Worm (Caenorhabditis elegans): ENCODE data around the gene T09A12.8.

T09A12.8 gene

DNA sequence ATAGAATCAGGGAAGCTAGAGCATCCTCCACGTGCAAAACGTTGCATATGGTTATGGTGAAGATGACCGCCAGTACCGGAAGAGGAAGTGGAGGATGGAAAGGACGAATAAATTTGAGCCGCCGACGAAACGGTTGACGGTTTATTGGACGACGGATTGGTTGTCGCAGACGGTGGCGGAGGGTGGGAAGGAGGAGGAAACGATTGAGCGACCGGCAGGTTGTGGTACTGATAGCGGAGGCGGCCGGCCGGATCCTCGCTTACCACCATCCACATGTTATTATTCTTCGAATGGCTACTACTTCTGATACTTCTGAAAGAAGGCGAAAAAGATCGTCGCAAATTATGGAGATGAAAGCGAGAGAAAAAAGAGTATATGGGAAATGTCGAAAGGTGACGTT is 50.6 kb downstream of the T09A12.8 start:
- TF ChIP-seq nhr-232 (tag; optimal IDR thresholded peaks at IDR 0.05) = no peak
